Fruit fly (Drosophila melanogaster) whole organism, embryonic: Measurements from ENCODE around the gene CG17233.

Experiments
- Awh ChIP-seq: fragments of 200-800 bp; sonication (Bioruptor generic); IDR thresholded peaks from 2 replicates; pipeline ENCODE4, ENCODE4 v1.3.6; 2022; ENCODE audit warnings: missing biosample characterization, missing genetic modification characterization
- Bgb ChIP-seq: fragments of 200-800 bp; sonication (Bioruptor generic); IDR thresholded peaks from 2 replicates; pipeline ENCODE4 v1.3.6; 2022; ENCODE audit warnings: missing biosample characterization, missing genetic modification characterization; ENCODE audit not compliant: partially characterized antibody
- Blimp-1 ChIP-seq: fragments of 200-800 bp; sonication (Bioruptor generic); optimal IDR thresholded peaks from 3 replicates; lab custom pipeline; 2018; ENCODE audit warnings: missing biosample characterization, missing genetic modification characterization, mild to moderate bottlenecking, moderate library complexity, missing genetic modification reagents
- CG12769 ChIP-seq: fragments of 200-800 bp; sonication (Bioruptor generic); optimal IDR thresholded peaks from 2 replicates; lab custom pipeline; 2019; ENCODE audit warnings: missing biosample characterization, mild to moderate bottlenecking, missing genetic modification characterization, moderate library complexity
- CG13287 ChIP-seq: fragments of 200-800 bp; sonication (Bioruptor generic); IDR thresholded peaks from 2 replicates; pipeline ENCODE4 v1.3.6; 2022; ENCODE audit warnings: missing biosample characterization, missing genetic modification characterization; ENCODE audit not compliant: partially characterized antibody
- CG13775 ChIP-seq: fragments of 200-800 bp; sonication (Bioruptor generic); optimal IDR thresholded peaks from 3 replicates; lab custom pipeline; 2017; ENCODE audit warnings: missing biosample characterization, mild to moderate bottlenecking, missing genetic modification characterization
- CG15073 ChIP-seq: fragments of 200-800 bp; sonication (Bioruptor generic); optimal IDR thresholded peaks from 2 replicates; lab custom pipeline; 2016; ENCODE audit warnings: missing biosample characterization, missing genetic modification characterization
- CG17802 ChIP-seq: fragments of 200-800 bp; sonication (Bioruptor generic); optimal IDR thresholded peaks from 2 replicates; lab custom pipeline; 2018; ENCODE audit warnings: missing biosample characterization, mild to moderate bottlenecking, missing genetic modification characterization, moderate library complexity
- CG1792 ChIP-seq: fragments of 200-800 bp; sonication (Bioruptor generic); optimal IDR thresholded peaks from 2 replicates; lab custom pipeline; 2016; ENCODE audit warnings: missing biosample characterization, missing genetic modification characterization
- CG1832 ChIP-seq: fragments of 200-800 bp; sonication (Bioruptor generic); optimal IDR thresholded peaks from 2 replicates; lab custom pipeline; 2017; ENCODE audit warnings: missing biosample characterization, mild to moderate bottlenecking, missing genetic modification characterization, inconsistent platforms
- CG34224 ChIP-seq: fragments of 200-800 bp; sonication (Bioruptor generic); IDR thresholded peaks from 3 replicates; pipeline ENCODE4 v1.3.6; 2022; ENCODE audit warnings: missing biosample characterization, missing genetic modification characterization; ENCODE audit not compliant: partially characterized antibody
- CG3726 ChIP-seq: fragments of 200-800 bp; sonication (Bioruptor generic); IDR thresholded peaks from 3 replicates; pipeline ENCODE4, ENCODE4 v1.3.6; 2022; ENCODE audit warnings: missing biosample characterization, missing genetic modification characterization
- CG42726 ChIP-seq: fragments of 200-800 bp; sonication (Bioruptor generic); IDR thresholded peaks from 2 replicates; pipeline ENCODE4 v1.3.6; 2022; ENCODE audit warnings: missing biosample characterization, missing genetic modification characterization; ENCODE audit not compliant: partially characterized antibody
- CG4282 ChIP-seq: fragments of 200-800 bp; sonication (Bioruptor generic); optimal IDR thresholded peaks from 2 replicates; lab custom pipeline; 2016; ENCODE audit warnings: missing biosample characterization, missing genetic modification characterization
- CG43689 ChIP-seq: fragments of 200-800 bp; sonication (Bioruptor generic); IDR thresholded peaks from 2 replicates; pipeline ENCODE4 v1.3.6; 2022; ENCODE audit warnings: missing biosample characterization, missing genetic modification characterization
- CG6683 ChIP-seq: fragments of 200-800 bp; sonication (Bioruptor generic); optimal IDR thresholded peaks from 2 replicates; lab custom pipeline; 2017; ENCODE audit warnings: missing biosample characterization, mild to moderate bottlenecking, missing genetic modification characterization, missing genetic modification reagents
- CG6791 ChIP-seq: fragments of 200-800 bp; sonication (Bioruptor generic); IDR thresholded peaks from 3 replicates; pipeline ENCODE4 v1.3.6; 2022; ENCODE audit warnings: missing biosample characterization, missing genetic modification characterization; ENCODE audit not compliant: partially characterized antibody
- CG8924 ChIP-seq: fragments of 200-800 bp; optimal IDR thresholded peaks from 3 replicates; lab custom pipeline; 2019; ENCODE audit warnings: missing biosample characterization, mild to moderate bottlenecking, missing genetic modification characterization, moderate library complexity
- CTCF ChIP-seq: fragments of 200-800 bp; sonication (Bioruptor generic); optimal IDR thresholded peaks from 2 replicates; lab custom pipeline; 2017; ENCODE audit warnings: missing biosample characterization, mild to moderate bottlenecking, missing genetic modification characterization, moderate library complexity
- CkIIα-i1 ChIP-seq: fragments of 200-800 bp; sonication (Bioruptor generic); IDR thresholded peaks from 2 replicates; pipeline ENCODE4 v1.3.6; 2022; ENCODE audit warnings: missing biosample characterization, missing genetic modification characterization
- Ets65A ChIP-seq: fragments of 200-800 bp; sonication (Bioruptor generic); peaks from one replicate; lab custom pipeline; 2016; ENCODE audit warnings: missing biosample characterization, missing genetic modification characterization
- HLH3B ChIP-seq: fragments of 200-800 bp; sonication (Bioruptor generic); IDR thresholded peaks from 2 replicates; pipeline ENCODE4 v1.3.6; 2022; ENCODE audit warnings: missing biosample characterization, missing genetic modification characterization
- HLH4C ChIP-seq: fragments of 200-800 bp; sonication (Bioruptor generic); IDR thresholded peaks from 3 replicates; pipeline ENCODE4 v1.3.6; 2022; ENCODE audit warnings: missing biosample characterization, missing genetic modification characterization; ENCODE audit not compliant: partially characterized antibody
- HLHmδ ChIP-seq: fragments of 200-800 bp; sonication (Bioruptor generic); optimal IDR thresholded peaks from 2 replicates; lab custom pipeline; 2018; ENCODE audit warnings: missing biosample characterization, mild to moderate bottlenecking, missing genetic modification characterization, moderate library complexity
- Hr78 ChIP-seq, 2 experiments: fragments of 200-800 bp in 1 of 2; fragments of >200 bp in 1 of 2; sonication (Bioruptor generic) in 1 of 2; optimal IDR thresholded peaks; 2 replicates each; lab custom pipeline; 2017 to 2019; ENCODE audit warnings: missing biosample characterization in 2 of 2, missing genetic modification characterization in 2 of 2, mild to moderate bottlenecking in 1 of 2, moderate library complexity in 1 of 2
- Lim3 ChIP-seq: fragments of 200-800 bp; sonication (Bioruptor generic); IDR thresholded peaks from 2 replicates; pipeline ENCODE4 v1.3.6; 2022; ENCODE audit warnings: missing biosample characterization, missing genetic modification characterization
- MBD-R2 ChIP-seq: fragments of 200-800 bp; sonication (Bioruptor generic); IDR thresholded peaks from 2 replicates; pipeline ENCODE4 v1.3.6; 2022; ENCODE audit warnings: missing biosample characterization, missing genetic modification characterization
- Stat92E ChIP-seq, 3 experiments: fragments of >200 bp in 2 of 3; fragments of 200-800 bp in 1 of 3; sonication (Bioruptor generic) in 1 of 3; optimal IDR thresholded peaks; 2 replicates each; lab custom pipeline; 2017 to 2019; ENCODE audit warnings: missing biosample characterization in 3 of 3, missing genetic modification characterization in 3 of 3, mild to moderate bottlenecking in 1 of 3, moderate library complexity in 1 of 3
- TFAM ChIP-seq: fragments of 200-800 bp; sonication (Bioruptor generic); optimal IDR thresholded peaks from 2 replicates; lab custom pipeline; 2017; ENCODE audit warnings: missing biosample characterization, missing genetic modification characterization, inconsistent platforms
- Usf ChIP-seq: fragments of 200-800 bp; sonication (Bioruptor generic); optimal IDR thresholded peaks from 2 replicates; lab custom pipeline; 2017; ENCODE audit warnings: missing genotype, missing biosample characterization, missing genetic modification characterization
- Xbp1 ChIP-seq: fragments of 200-800 bp; sonication (Bioruptor generic); optimal IDR thresholded peaks from 3 replicates; lab custom pipeline; 2016; ENCODE audit warnings: missing biosample characterization, mild to moderate bottlenecking, missing genetic modification characterization
- btn ChIP-seq: fragments of 200-800 bp; sonication (Bioruptor generic); optimal IDR thresholded peaks from 2 replicates; lab custom pipeline; 2016; ENCODE audit warnings: missing biosample characterization, missing genetic modification characterization
- crol ChIP-seq: fragments of 200-800 bp; sonication (Bioruptor generic); IDR thresholded peaks from 2 replicates; pipeline ENCODE4 v1.3.6; 2022; ENCODE audit warnings: missing biosample characterization, missing genetic modification characterization
- ftz-f1 ChIP-seq: fragments of 200-800 bp; sonication (Bioruptor generic); optimal IDR thresholded peaks from 2 replicates; lab custom pipeline; 2016; ENCODE audit warnings: missing biosample characterization, missing genetic modification characterization
- grau ChIP-seq: fragments of 200-800 bp; optimal IDR thresholded peaks from 3 replicates; lab custom pipeline; 2019; ENCODE audit warnings: missing biosample characterization, mild to moderate bottlenecking, missing genetic modification characterization, moderate library complexity
- klu ChIP-seq: fragments of 200-800 bp; sonication (Bioruptor generic); IDR thresholded peaks from 2 replicates; pipeline ENCODE4 v1.3.6; 2022; ENCODE audit warnings: missing biosample characterization, missing genetic modification characterization
- lab ChIP-seq: fragments of 200-800 bp; sonication (Bioruptor generic); optimal IDR thresholded peaks from 3 replicates; lab custom pipeline; 2017; ENCODE audit warnings: missing biosample characterization, missing genetic modification characterization, mild to moderate bottlenecking, moderate library complexity, missing genetic modification reagents
- nerfin-2 ChIP-seq: fragments of 200-800 bp; sonication (Bioruptor generic); IDR thresholded peaks from 2 replicates; pipeline ENCODE4 v1.3.6; 2022; ENCODE audit warnings: missing biosample characterization, missing genetic modification characterization; ENCODE audit not compliant: partially characterized antibody
- nom ChIP-seq: fragments of 200-800 bp; sonication (Bioruptor generic); optimal IDR thresholded peaks from 2 replicates; lab custom pipeline; 2017; ENCODE audit warnings: missing biosample characterization, missing genetic modification characterization, mild to moderate bottlenecking, moderate library complexity, missing genetic modification reagents
- odd ChIP-seq: fragments of 200-800 bp; sonication (Bioruptor generic); optimal IDR thresholded peaks from 2 replicates; lab custom pipeline; 2017; ENCODE audit warnings: missing biosample characterization, mild to moderate bottlenecking, missing genetic modification characterization
- pan ChIP-seq, 4 experiments: fragments of >200 bp in 3 of 4; fragments of 200-800 bp in 1 of 4; sonication (Bioruptor generic) in 1 of 4; optimal IDR thresholded peaks in 3 of 4; IDR thresholded peaks in 1 of 4; 2 replicates each; pipeline versions ENCODE4 v1.3.6 to Lab custom; 2017 to 2022; ENCODE audit warnings: missing biosample characterization in 2 of 4, missing genetic modification characterization in 2 of 4, mixed read lengths in 1 of 4
- pb ChIP-seq: fragments of 200-800 bp; sonication (Bioruptor generic); optimal IDR thresholded peaks from 3 replicates; lab custom pipeline; 2016; ENCODE audit warnings: missing biosample characterization, missing genetic modification characterization
- pnt ChIP-seq: fragments of 200-800 bp; sonication (Bioruptor generic); optimal IDR thresholded peaks from 3 replicates; lab custom pipeline; 2016; ENCODE audit warnings: missing biosample characterization, missing genetic modification characterization
- row ChIP-seq: fragments of 200-800 bp; sonication (Bioruptor generic); IDR thresholded peaks from 3 replicates; pipeline ENCODE4 v1.3.6; 2022; ENCODE audit warnings: missing biosample characterization, missing genetic modification characterization
- sna ChIP-seq: fragments of 200-800 bp; sonication (Bioruptor generic); IDR thresholded peaks from 2 replicates; pipeline ENCODE4 v1.3.6; 2022; ENCODE audit warnings: missing biosample characterization, missing genetic modification characterization; ENCODE audit not compliant: partially characterized antibody
- sug ChIP-seq: fragments of 200-800 bp; optimal IDR thresholded peaks from 2 replicates; lab custom pipeline; 2019; ENCODE audit warnings: missing biosample characterization, mild to moderate bottlenecking, missing genetic modification characterization, moderate library complexity
- tup ChIP-seq: fragments of 200-800 bp; sonication (Bioruptor generic); optimal IDR thresholded peaks from 2 replicates; lab custom pipeline; 2016; ENCODE audit warnings: missing biosample characterization, mild to moderate bottlenecking, missing genetic modification characterization, moderate library complexity
- unpg ChIP-seq: fragments of 200-800 bp; sonication (Bioruptor generic); optimal IDR thresholded peaks from 3 replicates; lab custom pipeline; 2018; ENCODE audit warnings: missing biosample characterization, mild to moderate bottlenecking, missing genetic modification characterization, moderate library complexity
- vvl ChIP-seq: fragments of 200-800 bp; sonication (Bioruptor generic); IDR thresholded peaks from 2 replicates; pipeline ENCODE4 v1.3.6; 2022; ENCODE audit warnings: missing biosample characterization, missing genetic modification characterization
- zf30C ChIP-seq: fragments of 200-800 bp; sonication (Bioruptor generic); optimal IDR thresholded peaks from 3 replicates; lab custom pipeline; 2018; ENCODE audit warnings: missing biosample characterization, mild to moderate bottlenecking, missing genetic modification characterization

Gene CG17233

DNA sequence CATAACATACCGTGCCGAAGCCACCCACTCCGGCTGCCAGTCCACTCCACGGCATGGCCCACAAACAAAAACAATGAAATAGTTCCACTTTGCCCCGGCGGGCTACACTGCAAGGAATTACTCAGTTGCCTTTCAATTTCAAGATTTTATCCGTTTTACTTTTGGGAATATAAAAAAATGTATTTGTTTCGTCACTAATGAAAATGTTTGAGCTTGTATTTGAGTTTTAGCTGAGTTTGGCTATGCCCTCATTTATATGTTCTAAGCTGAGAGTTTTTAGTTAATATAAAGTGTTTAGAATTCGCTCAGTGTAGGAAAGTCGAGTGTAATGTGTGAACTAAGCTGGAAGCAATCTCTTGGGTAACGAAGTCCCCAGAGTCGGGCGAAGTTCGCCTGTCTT is 34.9 kb upstream of the CG17233 start (continued):
- TF ChIP-seq Bgb (GFP tag; lab: Robert Waterston, UW): no peak
- no peak for TF ChIP-seq CkIIα-i1
- TF ChIP-seq HLHmδ: no peak
- TF ChIP-seq Ets65A (GFP tag; lab: Kevin White, UChicago): peak; percentile 66
- TF ChIP-seq klu (GFP tag; lab: Robert Waterston, UW): no peak
- no peak for TF ChIP-seq CG34224 (GFP tag; lab: Robert Waterston, UW)
- TF ChIP-seq CG3726: no peak
- peak; percentile 53 for TF ChIP-seq grau (tag; lab: Kevin White, UChicago)
- peak; percentile 25 for TF ChIP-seq Xbp1 (GFP tag; lab: Kevin White, UChicago)
- no peak for TF ChIP-seq CG13287 (GFP tag; lab: Robert Waterston, UW)
- no peak for TF ChIP-seq MBD-R2
- TF ChIP-seq row (GFP tag; lab: Robert Waterston, UW): peak; percentile 65
- no peak for TF ChIP-seq sna
- no peak for TF ChIP-seq TFAM (GFP tag; lab: Kevin White, UChicago)
- no peak for TF ChIP-seq nom (GFP tag; lab: Kevin White, UChicago)
- no peak for TF ChIP-seq sug (tag; lab: Kevin White, UChicago)
- TF ChIP-seq CG12769: peak; percentile 36
- TF ChIP-seq ftz-f1: no peak
- no peak for TF ChIP-seq odd
- peak; percentile 62 for TF ChIP-seq unpg (GFP tag; lab: Kevin White, UChicago)
- no peak for TF ChIP-seq Awh (GFP tag; lab: Robert Waterston, UW)
- TF ChIP-seq CG17802 (tag; lab: Kevin White, UChicago): peak; percentile 5
- no peak for TF ChIP-seq CG43689 (GFP tag; lab: Robert Waterston, UW)
- no peak for TF ChIP-seq Usf (GFP tag; lab: Kevin White, UChicago)
- TF ChIP-seq zf30C (GFP tag; lab: Kevin White, UChicago): no peak
- TF ChIP-seq CG6683 (GFP tag; lab: Kevin White, UChicago): no peak
- no peak for TF ChIP-seq CG4282
- no peak for TF ChIP-seq CTCF (GFP tag; lab: Kevin White, UChicago)
- TF ChIP-seq CG1832 (GFP tag; lab: Kevin White, UChicago): no peak
- peak in 1 of 2 experiments; percentile 25 for TF ChIP-seq Hr78 (GFP tag; optimal IDR thresholded peaks at IDR 0.05; lab: Kevin White, UChicago)
- TF ChIP-seq pb (GFP tag; lab: Kevin White, UChicago): no peak
- TF ChIP-seq Lim3 (GFP tag; lab: Robert Waterston, UW): no peak
- TF ChIP-seq crol (GFP tag; lab: Robert Waterston, UW): no peak
- no peak for TF ChIP-seq HLH4C
- no peak for TF ChIP-seq Stat92E (GFP tag; optimal IDR thresholded peaks at IDR 0.05; lab: Kevin White, UChicago)
- TF ChIP-seq CG6791 (GFP tag; lab: Robert Waterston, UW): no peak
- TF ChIP-seq lab (GFP tag; lab: Kevin White, UChicago): peak; percentile 71
- TF ChIP-seq CG8924 (tag; lab: Kevin White, UChicago): peak; percentile 30
- no peak for TF ChIP-seq nerfin-2 (GFP tag; lab: Robert Waterston, UW)
- TF ChIP-seq CG1792 (GFP tag; lab: Kevin White, UChicago): no peak
- no peak for TF ChIP-seq CG42726 (GFP tag; lab: Robert Waterston, UW)
- no peak for TF ChIP-seq CG15073 (GFP tag; lab: Kevin White, UChicago)
- TF ChIP-seq Blimp-1: peak; percentile 44
- no peak for TF ChIP-seq pan (optimal IDR thresholded peaks at IDR 0.05; lab: Kevin White, UChicago)
- TF ChIP-seq pan (GFP tag; optimal IDR thresholded peaks at IDR 0.05 in 1 of 2, IDR thresholded peaks at IDR 0.05 in 1 of 2): peak in 1 of 2 experiments; percentile 65
- 0 out of 2 replicates have a peak, but pooled peaks have one; percentile 20 for TF ChIP-seq vvl
- peak; percentile 54 for TF ChIP-seq HLH3B (GFP tag; lab: Robert Waterston, UW)
- peak; percentile 13 for TF ChIP-seq CG13775 (GFP tag; lab: Kevin White, UChicago)
- peak; percentile 18 for TF ChIP-seq btn
- peak; percentile 62 for TF ChIP-seq pnt
- no peak for TF ChIP-seq tup (GFP tag; lab: Kevin White, UChicago)
